Fruit fly (Drosophila melanogaster): Measurements from ENCODE around the gene CrebA.

Gene CrebA

DNA sequence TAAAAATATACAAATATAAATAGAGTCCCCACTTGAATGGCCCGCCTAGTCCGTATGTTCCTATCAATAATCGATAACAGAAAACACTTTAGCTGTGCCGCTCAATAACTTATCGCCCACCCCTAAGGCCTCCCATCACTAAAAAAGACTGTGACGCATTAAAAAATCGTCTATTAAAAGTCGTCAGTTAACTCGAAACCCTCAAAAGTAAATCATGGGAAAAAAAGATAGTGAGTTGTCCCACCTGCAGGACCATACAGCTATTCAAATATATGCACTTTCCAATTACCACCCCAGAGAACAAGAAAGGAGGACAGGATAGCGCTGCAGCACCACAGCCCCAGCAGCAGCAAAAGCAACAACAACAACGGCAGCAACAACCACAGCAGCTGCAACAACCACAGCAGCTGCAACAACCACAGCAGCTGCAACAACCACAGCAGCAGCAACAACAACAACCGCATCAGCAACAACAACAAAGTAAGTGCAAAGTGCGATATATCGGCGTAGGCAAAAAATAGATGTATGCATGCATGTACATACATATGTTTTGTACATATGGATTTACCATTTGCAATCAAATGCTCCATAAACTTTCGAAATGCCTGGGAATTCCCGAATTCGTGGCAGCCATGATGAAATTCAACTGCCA, 18.9 kb downstream of the CrebA start, which contains the start of gene AGO2 (continued):
- no peak for TF ChIP-seq CG4730 (GFP tag; IDR thresholded peaks at IDR 0.05)
- TF ChIP-seq chm (GFP tag; IDR thresholded peaks at IDR 0.05): no peak; the same call in 1 of the 2 replicates
- TF ChIP-seq CG8290 (GFP tag; optimal IDR thresholded peaks at IDR 0.05): peak; percentile 2
- no peak for TF ChIP-seq CG8290 (tag; optimal IDR thresholded peaks at IDR 0.05)
- no peak for TF ChIP-seq salm (tag; optimal IDR thresholded peaks at IDR 0.05)
- peak; percentile 63 for TF ChIP-seq CG30020 (tag; optimal IDR thresholded peaks at IDR 0.05)
- no peak for TF ChIP-seq dpn (GFP tag; optimal IDR thresholded peaks at IDR 0.05)
- TF ChIP-seq vnd (GFP tag; IDR thresholded peaks at IDR 0.05; ENCODE audit: partially characterized antibody): peak; percentile 62; the same call in 1 of the 3 replicates
- TF ChIP-seq Pdp1 (GFP tag; optimal IDR thresholded peaks at IDR 0.05): peak in 1 of 2 experiments; percentile 44
- peak; percentile 68; the same call in 2 of the 3 replicates for TF ChIP-seq CG16813 (GFP tag; IDR thresholded peaks at IDR 0.05; ENCODE audit: partially characterized antibody)
- peak; percentile 48 for TF ChIP-seq CG7271 (tag; optimal IDR thresholded peaks at IDR 0.05)
- TF ChIP-seq MBD-R2 (GFP tag; IDR thresholded peaks at IDR 0.05): peak; percentile 24; the same call in 1 of the 2 replicates
- TF ChIP-seq CG12071 (GFP tag; optimal IDR thresholded peaks at IDR 0.05): no peak
- TF ChIP-seq CG4707 (GFP tag; optimal IDR thresholded peaks at IDR 0.05): no peak
- TF ChIP-seq dm (GFP tag; optimal IDR thresholded peaks at IDR 0.05): no peak
- no peak for TF ChIP-seq Bdp1 (GFP tag; optimal IDR thresholded peaks at IDR 0.05)
- no peak for TF ChIP-seq Max (GFP tag; optimal IDR thresholded peaks at IDR 0.05)
- TF ChIP-seq stc (GFP tag; IDR thresholded peaks at IDR 0.05): no peak
- TF ChIP-seq gsb (GFP tag; IDR thresholded peaks at IDR 0.05): no peak
- no peak for TF ChIP-seq CG7372 (GFP tag; IDR thresholded peaks at IDR 0.05)
- peak; percentile 93 for TF ChIP-seq CG4617 (GFP tag; optimal IDR thresholded peaks at IDR 0.05; ENCODE audit: borderline replicate concordance)
- TF ChIP-seq CG11696 (GFP tag; IDR thresholded peaks at IDR 0.05): no peak
- peak; percentile 4 for TF ChIP-seq tin (GFP tag; optimal IDR thresholded peaks at IDR 0.05)
- no peak for TF ChIP-seq Ptx1 (GFP tag; IDR thresholded peaks at IDR 0.05)
- TF ChIP-seq Optix (GFP tag; IDR thresholded peaks at IDR 0.05): no peak
- TF ChIP-seq CG12219 (GFP tag; optimal IDR thresholded peaks at IDR 0.05): no peak
- peak in 1 of 2 experiments; percentile 26 for TF ChIP-seq crp (GFP tag; optimal IDR thresholded peaks at IDR 0.05)
- TF ChIP-seq bab2 (GFP tag; optimal IDR thresholded peaks at IDR 0.05): no peak
- TF ChIP-seq CG9727 (GFP tag; optimal IDR thresholded peaks at IDR 0.05): no peak
- peak; percentile 1 for TF ChIP-seq shn (GFP tag; optimal IDR thresholded peaks at IDR 0.05)
- no peak for TF ChIP-seq CG11560 (tag; IDR thresholded peaks at IDR 0.05)
- TF ChIP-seq CG6654 (GFP tag; optimal IDR thresholded peaks at IDR 0.05): no peak
- TF ChIP-seq CG17612 (GFP tag; IDR thresholded peaks at IDR 0.05): no peak
- TF ChIP-seq CG1832 (GFP tag; optimal IDR thresholded peaks at IDR 0.05): no peak
- no peak for TF ChIP-seq dan (GFP tag; IDR thresholded peaks at IDR 0.05)
- no peak for TF ChIP-seq Dip3 (GFP tag; optimal IDR thresholded peaks at IDR 0.05)
- no peak for TF ChIP-seq CG11456 (GFP tag; IDR thresholded peaks at IDR 0.05)
- peak; percentile 11 for TF ChIP-seq CG5180 (GFP tag; optimal IDR thresholded peaks at IDR 0.05)
- no peak for TF ChIP-seq fd64A (GFP tag; optimal IDR thresholded peaks at IDR 0.05)
- TF ChIP-seq CG17359 (tag; optimal IDR thresholded peaks at IDR 0.05): no peak
- no peak for TF ChIP-seq Taf1 (GFP tag; IDR thresholded peaks at IDR 0.05)
- TF ChIP-seq pho (GFP tag; optimal IDR thresholded peaks at IDR 0.05): peak; percentile 10
- peak; percentile 3 for TF ChIP-seq CG1603 (tag; optimal IDR thresholded peaks at IDR 0.05)
- no peak for TF ChIP-seq ERR (GFP tag; optimal IDR thresholded peaks at IDR 0.05)
- TF ChIP-seq ftz-f1 (GFP tag; optimal IDR thresholded peaks at IDR 0.05): no peak
- TF ChIP-seq phol (tag; optimal IDR thresholded peaks at IDR 0.05): peak; percentile 90
- peak; percentile 93 for TF ChIP-seq Dref (GFP tag; IDR thresholded peaks at IDR 0.05)
- peak; percentile 89 for TF ChIP-seq Drgx (GFP tag; IDR thresholded peaks at IDR 0.05)
- no peak for TF ChIP-seq B-H2 (GFP tag; optimal IDR thresholded peaks at IDR 0.05)
- TF ChIP-seq cas (GFP tag; IDR thresholded peaks at IDR 0.05): no peak
- no peak for TF ChIP-seq usp (GFP tag; optimal IDR thresholded peaks at IDR 0.05)

Data from whole organism, embryonic.